Worm (Caenorhabditis elegans): ENCODE data around the gene phf-15.

DNA sequence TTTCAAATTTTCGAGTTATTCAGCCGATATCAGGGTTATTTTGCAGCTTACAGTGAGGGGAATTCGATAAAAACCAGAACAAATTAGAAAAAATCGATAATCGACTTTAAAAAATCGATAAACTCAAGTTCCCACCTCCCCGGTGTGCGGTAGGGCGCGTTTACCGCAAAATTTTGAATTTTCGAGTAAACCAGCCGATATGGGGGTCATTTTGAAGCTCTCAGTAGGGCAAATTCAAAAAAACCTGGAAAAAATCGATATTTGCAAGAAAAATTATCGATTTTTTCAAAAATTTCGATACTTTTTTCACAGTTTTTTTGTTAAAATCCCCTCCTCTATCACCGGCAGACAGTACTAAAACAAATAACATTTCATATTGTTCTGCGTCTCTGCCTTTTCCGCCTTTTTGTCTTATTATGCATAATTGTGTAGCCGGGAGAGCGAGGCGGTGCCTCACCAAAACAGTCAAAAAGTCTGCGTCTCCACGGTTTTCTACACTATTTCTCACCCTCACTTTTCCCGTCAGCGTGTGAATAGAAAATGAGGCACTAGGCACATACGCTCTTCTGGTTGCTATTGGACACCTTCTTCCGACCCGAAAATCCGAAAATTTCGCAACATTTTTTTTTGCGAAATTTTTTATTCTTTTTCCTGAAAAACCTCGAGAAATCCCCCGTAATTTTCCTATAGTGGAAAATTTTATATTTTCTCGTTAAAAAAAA, 11.6 kb upstream of the phf-15 start, which contains the start of gene ral-1:
- no peak for TF ChIP-seq cog-1 (tag; optimal IDR thresholded peaks at IDR 0.05)
- TF ChIP-seq flt-1 (GFP tag; IDR thresholded peaks at IDR 0.05): no peak
- no peak for TF ChIP-seq med-1 (GFP tag; optimal IDR thresholded peaks at IDR 0.05; ENCODE audit: insufficient read depth)
- TF ChIP-seq T22C8.4 (GFP tag; IDR thresholded peaks at IDR 0.05): peak; percentile 84
- no peak for TF ChIP-seq klf-2 (GFP tag; conservative IDR thresholded peaks at IDR 0.05)
- no peak for TF ChIP-seq ref-1 (GFP tag; conservative IDR thresholded peaks at IDR 0.05)
- no peak for TF ChIP-seq tab-1 (GFP tag; IDR thresholded peaks at IDR 0.05)
- no peak for TF ChIP-seq ztf-29 (GFP tag; IDR thresholded peaks at IDR 0.05)
- TF ChIP-seq ztf-23 (GFP tag; IDR thresholded peaks at IDR 0.05): no peak
